Worm (Caenorhabditis elegans): ENCODE measurements around the gene mpst-7.

The mpst-7 gene

ce11 chrV:12997422-12997821 is 36.5 kb upstream of the mpst-7 start, which contains the start of gene far-3:
TSS of gene far-3 (minus strand) at chrV:12997522.
- no peak for TF ChIP-seq cog-1 (tag; optimal IDR thresholded peaks at IDR 0.05)

ce11 chrV:12995269-12995668 is 34.3 kb upstream of the mpst-7 start, which contains the start of gene far-5:
TSS of gene far-5 (plus strand) at chrV:12995569.
- TF ChIP-seq med-1 (GFP tag; optimal IDR thresholded peaks at IDR 0.05; ENCODE audit: insufficient read depth) (no peak), flt-1 (GFP tag; IDR thresholded peaks at IDR 0.05) (no peak)

ce11 chrV:12992891-12993290 is 32.0 kb upstream of the mpst-7 start, which contains the start of the genes F15B9.11 and dsl-7:
TSS of gene F15B9.11 (minus strand) at chrV:12992895.
TSS of gene dsl-7 (plus strand) at chrV:12993150.
- TF ChIP-seq klf-2 (GFP tag; conservative IDR thresholded peaks at IDR 0.05) (no peak), ztf-29 (GFP tag; IDR thresholded peaks at IDR 0.05) (no peak), ztf-23 (GFP tag; IDR thresholded peaks at IDR 0.05) (no peak), cog-1 (tag; optimal IDR thresholded peaks at IDR 0.05) (no peak), tab-1 (GFP tag; IDR thresholded peaks at IDR 0.05) (no peak), med-1 (GFP tag; optimal IDR thresholded peaks at IDR 0.05; ENCODE audit: insufficient read depth) (no peak), ref-1 (GFP tag; conservative IDR thresholded peaks at IDR 0.05) (no peak), T22C8.4 (GFP tag; IDR thresholded peaks at IDR 0.05) (no peak), flt-1 (GFP tag; IDR thresholded peaks at IDR 0.05) (no peak)

ce11 chrV:12988256-12988655 is 27.3 kb upstream of the mpst-7 start, which contains the start of gene F15B9.8:
TSS of gene F15B9.8 (plus strand) at chrV:12988556.
- TF ChIP-seq cog-1 (tag; optimal IDR thresholded peaks at IDR 0.05) = no peak
- no peak for TF ChIP-seq flt-1 (GFP tag; IDR thresholded peaks at IDR 0.05)
- no peak for TF ChIP-seq klf-2 (GFP tag; conservative IDR thresholded peaks at IDR 0.05)
- no peak for TF ChIP-seq ztf-23 (GFP tag; IDR thresholded peaks at IDR 0.05)
- no peak for TF ChIP-seq T22C8.4 (GFP tag; IDR thresholded peaks at IDR 0.05)
- no peak for TF ChIP-seq tab-1 (GFP tag; IDR thresholded peaks at IDR 0.05)
- no peak for TF ChIP-seq ref-1 (GFP tag; conservative IDR thresholded peaks at IDR 0.05)
- no peak for TF ChIP-seq ztf-29 (GFP tag; IDR thresholded peaks at IDR 0.05)
- no peak for TF ChIP-seq med-1 (GFP tag; optimal IDR thresholded peaks at IDR 0.05; ENCODE audit: insufficient read depth)

ce11 chrV:12987061-12987460 is 26.1 kb upstream of the mpst-7 start, which contains the start of gene shw-3:
TSS of gene shw-3 (minus strand) at chrV:12987161.
- TF ChIP-seq klf-2 (GFP tag; conservative IDR thresholded peaks at IDR 0.05) (no peak), flt-1 (GFP tag; IDR thresholded peaks at IDR 0.05) (no peak), T22C8.4 (GFP tag; IDR thresholded peaks at IDR 0.05) (no peak), cog-1 (tag; optimal IDR thresholded peaks at IDR 0.05) (no peak), tab-1 (GFP tag; IDR thresholded peaks at IDR 0.05) (no peak), ref-1 (GFP tag; conservative IDR thresholded peaks at IDR 0.05) (no peak), med-1 (GFP tag; optimal IDR thresholded peaks at IDR 0.05; ENCODE audit: insufficient read depth) (no peak), ztf-23 (GFP tag; IDR thresholded peaks at IDR 0.05) (no peak), ztf-29 (GFP tag; IDR thresholded peaks at IDR 0.05) (no peak)

ce11 chrV:12974047-12974446 is 13.1 kb upstream of the mpst-7 start:
- TF ChIP-seq cog-1 (tag; optimal IDR thresholded peaks at IDR 0.05) = no peak
- TF ChIP-seq ref-1 (GFP tag; conservative IDR thresholded peaks at IDR 0.05) = no peak

- TF ChIP-seq tab-1 (GFP tag; IDR thresholded peaks at IDR 0.05) (no peak), ref-1 (GFP tag; conservative IDR thresholded peaks at IDR 0.05) (no peak), cog-1 (tag; optimal IDR thresholded peaks at IDR 0.05) (no peak), med-1 (GFP tag; optimal IDR thresholded peaks at IDR 0.05; ENCODE audit: insufficient read depth) (no peak), flt-1 (GFP tag; IDR thresholded peaks at IDR 0.05) (no peak), T22C8.4 (GFP tag; IDR thresholded peaks at IDR 0.05) (no peak), ztf-23 (GFP tag; IDR thresholded peaks at IDR 0.05) (no peak), ztf-29 (GFP tag; IDR thresholded peaks at IDR 0.05) (no peak), klf-2 (GFP tag; conservative IDR thresholded peaks at IDR 0.05) (no peak)
These were observed 9.7 kb upstream of the mpst-7 start, which contains the start of gene pnn-1 for ce11 chrV:12970575-12971160. TSS of gene pnn-1 (plus strand) at chrV:12971110.

ce11 chrV:12968555-12968954 is 7.6 kb upstream of the mpst-7 start, which contains the start of gene lin-46:
TSS of gene lin-46 (plus strand) at chrV:12968855.
- TF ChIP-seq ref-1 (GFP tag; conservative IDR thresholded peaks at IDR 0.05) (no peak), T22C8.4 (GFP tag; IDR thresholded peaks at IDR 0.05) (no peak), klf-2 (GFP tag; conservative IDR thresholded peaks at IDR 0.05) (no peak)

ce11 chrV:12967925-12968327 is 7.0 kb upstream of the mpst-7 start, which contains the start of gene R186.8:
TSS of gene R186.8 (minus strand) at chrV:12967982.
- TF ChIP-seq cog-1 (tag; optimal IDR thresholded peaks at IDR 0.05) = peak; percentile 52

- no peak for TF ChIP-seq tab-1 (GFP tag; IDR thresholded peaks at IDR 0.05)
- TF ChIP-seq cog-1 (tag; optimal IDR thresholded peaks at IDR 0.05) = no peak
- TF ChIP-seq ztf-23 (GFP tag; IDR thresholded peaks at IDR 0.05) = no peak
- TF ChIP-seq flt-1 (GFP tag; IDR thresholded peaks at IDR 0.05) = no peak
- TF ChIP-seq T22C8.4 (GFP tag; IDR thresholded peaks at IDR 0.05) = no peak
- no peak for TF ChIP-seq ztf-29 (GFP tag; IDR thresholded peaks at IDR 0.05)
- no peak for TF ChIP-seq klf-2 (GFP tag; conservative IDR thresholded peaks at IDR 0.05)
- TF ChIP-seq med-1 (GFP tag; optimal IDR thresholded peaks at IDR 0.05; ENCODE audit: insufficient read depth) = no peak
- no peak for TF ChIP-seq ref-1 (GFP tag; conservative IDR thresholded peaks at IDR 0.05)
These were observed 6.2 kb upstream of the mpst-7 start, which contains the start of gene R186.3 for ce11 chrV:12967110-12967509. TSS of gene R186.3 (minus strand) at chrV:12967210.

ce11 chrV:12964076-12964475 is 3.1 kb upstream of the mpst-7 start, which contains the start of gene srd-35:
TSS of gene srd-35 (plus strand) at chrV:12964376.
- no peak for TF ChIP-seq ztf-29 (GFP tag; IDR thresholded peaks at IDR 0.05)
- no peak for TF ChIP-seq cog-1 (tag; optimal IDR thresholded peaks at IDR 0.05)
- TF ChIP-seq klf-2 (GFP tag; conservative IDR thresholded peaks at IDR 0.05) = no peak
- TF ChIP-seq T22C8.4 (GFP tag; IDR thresholded peaks at IDR 0.05) = no peak
- TF ChIP-seq flt-1 (GFP tag; IDR thresholded peaks at IDR 0.05) = no peak
- TF ChIP-seq tab-1 (GFP tag; IDR thresholded peaks at IDR 0.05) = no peak
- no peak for TF ChIP-seq med-1 (GFP tag; optimal IDR thresholded peaks at IDR 0.05; ENCODE audit: insufficient read depth)
- no peak for TF ChIP-seq ref-1 (GFP tag; conservative IDR thresholded peaks at IDR 0.05)
- TF ChIP-seq ztf-23 (GFP tag; IDR thresholded peaks at IDR 0.05) = no peak

Data from whole organism, midembryonic.